Worm (Caenorhabditis elegans): ENCODE results near the gene nhr-50.

- no peak for TF ChIP-seq madf-6 (GFP tag; IDR thresholded peaks at IDR 0.05)
- no peak for TF ChIP-seq somi-1 (GFP tag; optimal IDR thresholded peaks at IDR 0.05)
- no peak for TF ChIP-seq nhr-90 (tag; optimal IDR thresholded peaks at IDR 0.05)
- no peak for TF ChIP-seq madf-8 (GFP tag; conservative IDR thresholded peaks at IDR 0.05)
These were observed 16.5 kb upstream of the nhr-50 start for ce11 chrV:16016977-16017376.
